Worm (Caenorhabditis elegans) whole organism, early embryonic: ENCODE measurements around the gene Y25C1A.8.

Experiments used
- F13C5.2 ChIP-seq: sonication (generic microtip); optimal IDR thresholded peaks from 2 replicates; lab custom pipeline; 2017; ENCODE audit warnings: mild to moderate bottlenecking, missing genetic modification characterization, inconsistent platforms, missing compliant biosample characterization
- ama-1 ChIP-seq: fragments of 150-350 bp; optimal IDR thresholded peaks from 2 replicates; lab custom pipeline; 2014
- flt-1 ChIP-seq: fragments of 200-800 bp; sonication (Bioruptor generic); IDR thresholded peaks from 2 replicates; pipeline ENCODE4 v1.3.6; 2022; ENCODE audit warnings: missing genetic modification characterization, missing compliant biosample characterization
- hmbx-1 ChIP-seq: sonication (generic microtip); optimal IDR thresholded peaks from 2 replicates; lab custom pipeline; 2016; ENCODE audit warnings: mild to moderate bottlenecking, missing genetic modification characterization, missing compliant biosample characterization
- hmg-4 ChIP-seq: fragments of 200-800 bp; sonication (Bioruptor generic); optimal IDR thresholded peaks from 2 replicates; lab custom pipeline; 2018; ENCODE audit warnings: mild to moderate bottlenecking, missing genetic modification characterization, missing compliant biosample characterization
- pes-1 ChIP-seq: fragments of 200-800 bp; sonication (Bioruptor generic); IDR thresholded peaks from 2 replicates; pipeline ENCODE4 v1.3.6; 2022; ENCODE audit warnings: missing genetic modification reagents, missing genetic modification characterization, missing compliant biosample characterization
- tbx-11 ChIP-seq: fragments of 200-800 bp; sonication (Bioruptor generic); IDR thresholded peaks from 2 replicates; pipeline ENCODE4 v1.3.6; 2022; ENCODE audit warnings: missing genetic modification characterization, missing compliant biosample characterization

DNA sequence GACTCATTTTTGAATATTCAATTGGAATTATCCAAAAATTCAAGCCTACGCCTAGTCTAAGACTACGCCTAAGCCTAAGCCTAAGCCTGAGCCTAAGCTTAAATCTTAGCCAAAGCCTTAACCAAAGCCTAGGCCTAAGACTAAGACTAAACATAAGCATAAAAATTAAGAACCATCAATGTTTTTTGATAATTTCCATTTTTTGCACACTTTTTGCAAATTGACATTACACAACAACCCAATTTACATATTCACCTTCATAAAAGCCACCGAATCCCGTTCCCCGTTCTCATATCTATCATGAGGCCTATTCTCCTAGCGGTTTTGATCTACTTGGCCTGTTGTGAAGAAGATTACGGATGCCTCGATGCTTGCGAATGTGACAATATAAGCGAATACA is 40.7 kb upstream of the Y25C1A.8 start, which contains the start of gene T10D4.7:
- TF ChIP-seq ama-1 (no peak), flt-1 (GFP tag; lab: Robert Waterston, UW) (no peak), hmg-4 (no peak), tbx-11 (GFP tag; lab: Robert Waterston, UW) (no peak), hmbx-1 (no peak), pes-1 (GFP tag; lab: Robert Waterston, UW) (no peak), F13C5.2 (tag; lab: Kevin White, UChicago) (no peak)
